Worm (Caenorhabditis elegans) whole organism, young adult: ENCODE results near the gene kin-20.

Experiments used
- B0261.1 ChIP-seq: sonication (generic microtip); optimal IDR thresholded peaks from 2 replicates; lab custom pipeline; 2016; ENCODE audit warnings: mild to moderate bottlenecking, missing genetic modification characterization, moderate library complexity, missing compliant biosample characterization
- D2030.7 ChIP-seq: fragments of 200-800 bp; sonication (Bioruptor generic); IDR thresholded peaks from 2 replicates; pipeline ENCODE4 v1.3.6; 2022; ENCODE audit warnings: missing genetic modification reagents, missing genetic modification characterization, missing compliant biosample characterization
- F33H1.4 ChIP-seq: fragments of 200-800 bp; sonication (Bioruptor generic); IDR thresholded peaks from 2 replicates; pipeline ENCODE4 v1.3.6; 2022; ENCODE audit warnings: missing genetic modification reagents, missing genetic modification characterization, missing compliant biosample characterization
- F52B5.7 ChIP-seq: sonication (generic microtip); optimal IDR thresholded peaks from 2 replicates; lab custom pipeline; 2016; ENCODE audit warnings: mild to moderate bottlenecking, missing genetic modification characterization, missing compliant biosample characterization
- F57A8.1 ChIP-seq: fragments of 200-800 bp; sonication (Bioruptor generic); optimal IDR thresholded peaks from 2 replicates; lab custom pipeline; 2018; ENCODE audit warnings: mild to moderate bottlenecking, missing genetic modification characterization, moderate library complexity, missing compliant biosample characterization
- F57C9.4 ChIP-seq: sonication (generic microtip); optimal IDR thresholded peaks from 2 replicates; lab custom pipeline; 2017; ENCODE audit warnings: mild to moderate bottlenecking, missing genetic modification characterization, missing compliant biosample characterization
- T07F8.4 ChIP-seq: sonication (generic microtip); optimal IDR thresholded peaks from 2 replicates; lab custom pipeline; 2016; ENCODE audit warnings: mild to moderate bottlenecking, missing genetic modification characterization, moderate library complexity, missing compliant biosample characterization
- Y53G8AR.9 ChIP-seq: fragments of 200-800 bp; sonication (Bioruptor generic); conservative IDR thresholded peaks from 2 replicates; pipeline ENCODE4 v1.3.6; 2022; ENCODE audit warnings: missing genetic modification reagents, missing genetic modification characterization, missing compliant biosample characterization
- ama-1 ChIP-seq, 3 experiments: fragments of 150-350 bp in 1 of 3; sonication (generic microtip) in 2 of 3; optimal IDR thresholded peaks; 2 replicates each; lab custom pipeline; 2014 to 2018; ENCODE audit warnings: missing biosample characterization in 2 of 3, missing genetic modification characterization in 2 of 3, missing genetic modification reagents in 2 of 3
- aptf-2 ChIP-seq: fragments of 200-800 bp; sonication (Bioruptor generic); conservative IDR thresholded peaks from 2 replicates; pipeline ENCODE4 v1.3.6; 2022; ENCODE audit warnings: missing genetic modification reagents, missing genetic modification characterization, missing compliant biosample characterization
- atf-7 ChIP-seq: sonication (generic microtip); optimal IDR thresholded peaks from 2 replicates; lab custom pipeline; 2017; ENCODE audit warnings: mild to moderate bottlenecking, missing genetic modification characterization, missing compliant biosample characterization
- ceh-40 ChIP-seq: fragments of 200-800 bp; sonication (Bioruptor generic); IDR thresholded peaks from 2 replicates; pipeline ENCODE4 v1.3.6; 2022; ENCODE audit warnings: missing genetic modification characterization, missing compliant biosample characterization
- die-1 ChIP-seq: sonication (generic microtip); optimal IDR thresholded peaks from 2 replicates; lab custom pipeline; 2016; ENCODE audit warnings: missing genotype, mild to moderate bottlenecking, missing genetic modification characterization, missing compliant biosample characterization
- dox-1 ChIP-seq: fragments of 200-800 bp; sonication (Bioruptor generic); IDR thresholded peaks from 2 replicates; pipeline ENCODE4 v1.3.6; 2022; ENCODE audit warnings: missing genetic modification reagents, missing genetic modification characterization, missing compliant biosample characterization
- ekl-4 ChIP-seq: fragments of 200-800 bp; sonication (Bioruptor generic); IDR thresholded peaks from 2 replicates; pipeline ENCODE4 v1.3.6; 2022; ENCODE audit warnings: missing genetic modification reagents, missing genetic modification characterization, missing compliant biosample characterization
- ets-4 ChIP-seq: fragments of 200-800 bp; sonication (Bioruptor generic); optimal IDR thresholded peaks from 2 replicates; lab custom pipeline; 2018; ENCODE audit warnings: mild to moderate bottlenecking, missing genetic modification characterization, missing compliant biosample characterization
- gei-17 ChIP-seq: fragments of 200-800 bp; sonication (Bioruptor generic); optimal IDR thresholded peaks from 2 replicates; lab custom pipeline; 2018; ENCODE audit warnings: mild to moderate bottlenecking, missing genetic modification characterization, missing compliant biosample characterization
- him-1 ChIP-seq: sonication (generic microtip); optimal IDR thresholded peaks from 2 replicates; lab custom pipeline; 2016; ENCODE audit warnings: missing genotype, missing genetic modification reagents, missing genetic modification characterization, missing compliant biosample characterization
- hmg-1.2 ChIP-seq: fragments of 200-800 bp; sonication (Bioruptor generic); IDR thresholded peaks from 2 replicates; pipeline ENCODE4 v1.3.6; 2022; ENCODE audit warnings: missing genetic modification reagents, missing genetic modification characterization, missing compliant biosample characterization
- lin-26 ChIP-seq: fragments of 200-800 bp; sonication (Bioruptor generic); IDR thresholded peaks from 2 replicates; pipeline ENCODE4 v1.3.6; 2022; ENCODE audit warnings: missing genetic modification reagents, missing genetic modification characterization, missing compliant biosample characterization
- lin-54 ChIP-seq: fragments of 200-800 bp; sonication (Bioruptor generic); optimal IDR thresholded peaks from 2 replicates; lab custom pipeline; 2018; ENCODE audit warnings: mild to moderate bottlenecking, missing genetic modification characterization, missing compliant biosample characterization
- lir-1 ChIP-seq: fragments of 200-800 bp; sonication (Bioruptor generic); conservative IDR thresholded peaks from 2 replicates; pipeline ENCODE4 v1.3.6; 2022; ENCODE audit warnings: missing genetic modification reagents, missing genetic modification characterization, missing compliant biosample characterization
- madf-3 ChIP-seq: fragments of 200-800 bp; sonication (Bioruptor generic); IDR thresholded peaks from 2 replicates; pipeline ENCODE4 v1.3.6; 2022; ENCODE audit warnings: missing genetic modification reagents, missing genetic modification characterization, missing compliant biosample characterization
- madf-6 ChIP-seq: fragments of 200-800 bp; sonication (Bioruptor generic); IDR thresholded peaks from 2 replicates; pipeline ENCODE4 v1.3.6; 2022; ENCODE audit warnings: missing genetic modification reagents, missing genetic modification characterization, missing compliant biosample characterization
- mes-4 ChIP-seq: sonication (generic microtip); optimal IDR thresholded peaks from 2 replicates; lab custom pipeline; 2016; ENCODE audit warnings: missing genotype, missing genetic modification characterization, missing compliant biosample characterization
- nhr-90 ChIP-seq: sonication (generic microtip); optimal IDR thresholded peaks from 2 replicates; lab custom pipeline; 2016; ENCODE audit warnings: missing genotype, mild to moderate bottlenecking, missing genetic modification characterization, missing compliant biosample characterization
- pbrm-1 ChIP-seq: fragments of 200-800 bp; sonication (Bioruptor generic); IDR thresholded peaks from 2 replicates; pipeline ENCODE4 v1.3.6; 2022; ENCODE audit warnings: missing genetic modification reagents, missing genetic modification characterization, missing compliant biosample characterization
- rcor-1 ChIP-seq: fragments of 200-800 bp; sonication (Bioruptor generic); IDR thresholded peaks from 2 replicates; pipeline ENCODE4 v1.3.6; 2022; ENCODE audit warnings: missing genetic modification reagents, missing genetic modification characterization, missing compliant biosample characterization
- repo-1 ChIP-seq: sonication (generic microtip); optimal IDR thresholded peaks from 2 replicates; lab custom pipeline; 2017; ENCODE audit warnings: mild to moderate bottlenecking, missing genetic modification characterization, missing compliant biosample characterization
- rpc-1 ChIP-seq, 2 experiments: fragments of 150-350 bp in 1 of 2; sonication (generic microtip) in 1 of 2; optimal IDR thresholded peaks; 2 replicates each; lab custom pipeline; 2014 to 2018; ENCODE audit warnings: missing biosample characterization in 1 of 2, missing genetic modification characterization in 1 of 2, missing genetic modification reagents in 1 of 2, missing genotype in 1 of 2
- snpc-1.3 ChIP-seq: sonication (generic microtip); optimal IDR thresholded peaks from 2 replicates; lab custom pipeline; 2017; ENCODE audit warnings: missing genetic modification characterization, mild to moderate bottlenecking, missing compliant biosample characterization, antibody characterized with exemption, moderate library complexity, missing genotype, missing genetic modification reagents; ENCODE audit not compliant: insufficient read depth
- snpc-3.4 ChIP-seq: sonication (generic microtip); optimal IDR thresholded peaks from 2 replicates; lab custom pipeline; 2017; ENCODE audit warnings: missing genetic modification characterization, mild to moderate bottlenecking, missing compliant biosample characterization, antibody characterized with exemption, moderate library complexity, missing genotype, missing genetic modification reagents
- snpc-4 ChIP-seq, 5 experiments: fragments of 150-350 bp in 1 of 5; sonication (generic microtip) in 4 of 5; optimal IDR thresholded peaks; 2 replicates each; lab custom pipeline; 2014 to 2018; ENCODE audit warnings: missing genetic modification characterization in 5 of 5, missing biosample characterization in 3 of 5, antibody characterized with exemption in 2 of 5, mild to moderate bottlenecking in 2 of 5, missing compliant biosample characterization in 2 of 5, missing genotype in 2 of 5, moderate library complexity in 2 of 5, missing genetic modification reagents in 1 of 5
- sptf-2 ChIP-seq: fragments of 200-800 bp; sonication (Bioruptor generic); optimal IDR thresholded peaks from 2 replicates; lab custom pipeline; 2018; ENCODE audit warnings: mild to moderate bottlenecking, missing genetic modification characterization, missing compliant biosample characterization
- tbp1 ChIP-seq: fragments of 200-800 bp; sonication (Bioruptor generic); optimal IDR thresholded peaks from 2 replicates; lab custom pipeline; 2018; ENCODE audit warnings: mild to moderate bottlenecking, missing genetic modification characterization, missing compliant biosample characterization
- tlf-1 ChIP-seq: fragments of 200-800 bp; sonication (Bioruptor generic); optimal IDR thresholded peaks from 2 replicates; lab custom pipeline; 2018; ENCODE audit warnings: mild to moderate bottlenecking, missing genetic modification characterization, missing compliant biosample characterization
- zim-3 ChIP-seq: sonication (generic microtip); optimal IDR thresholded peaks from 2 replicates; lab custom pipeline; 2017; ENCODE audit warnings: mild to moderate bottlenecking, missing genetic modification characterization, moderate library complexity, missing compliant biosample characterization
- ztf-18 ChIP-seq: sonication (generic microtip); optimal IDR thresholded peaks from 2 replicates; lab custom pipeline; 2016; ENCODE audit warnings: missing genotype, mild to moderate bottlenecking, missing genetic modification characterization, missing compliant biosample characterization
- ztf-22 ChIP-seq: fragments of 200-800 bp; sonication (Bioruptor generic); optimal IDR thresholded peaks from 2 replicates; lab custom pipeline; 2018; ENCODE audit warnings: mild to moderate bottlenecking, missing genetic modification characterization, moderate library complexity, missing compliant biosample characterization
- ztf-25 ChIP-seq: fragments of 200-800 bp; sonication (Bioruptor generic); IDR thresholded peaks from 2 replicates; pipeline ENCODE4 v1.3.6; 2022; ENCODE audit warnings: missing genetic modification reagents, missing genetic modification characterization, missing compliant biosample characterization
- ztf-28 ChIP-seq: fragments of 200-800 bp; sonication (Bioruptor generic); IDR thresholded peaks from 2 replicates; pipeline ENCODE4 v1.3.6; 2022; ENCODE audit warnings: missing genetic modification reagents, missing genetic modification characterization, missing compliant biosample characterization

The kin-20 gene

DNA sequence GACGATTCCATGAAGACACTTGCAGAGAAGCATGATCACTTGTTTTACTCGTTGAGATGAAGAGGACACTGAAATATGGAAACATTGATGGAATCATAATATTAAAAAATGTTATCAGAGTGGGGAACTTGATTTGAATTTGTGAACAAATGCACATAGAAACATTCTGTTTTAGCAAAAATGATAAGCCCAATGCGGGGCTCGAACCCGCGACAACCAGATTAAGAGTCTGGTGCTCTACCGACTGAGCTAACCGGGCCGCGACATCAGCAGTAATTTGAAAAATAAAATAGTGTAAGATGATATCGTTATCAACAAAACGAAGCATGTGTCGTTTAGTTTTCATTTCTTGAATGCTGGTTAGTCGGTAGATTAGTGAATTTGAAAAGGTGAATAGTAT lies 36.4 kb downstream of the kin-20 start (continued):
- TF ChIP-seq tlf-1 (GFP tag; lab: Kevin White, UChicago) (no peak), tbp1 (GFP tag; lab: Kevin White, UChicago) (peak; percentile 86), gei-17 (GFP tag; lab: Kevin White, UChicago) (no peak), Y53G8AR.9 (GFP tag; lab: Robert Waterston, UW) (no peak), snpc-4 (GFP tag; optimal IDR thresholded peaks at IDR 0.05; lab: Kevin White, UChicago) (peak; percentile 47), snpc-4 (tag; optimal IDR thresholded peaks at IDR 0.05; lab: Kevin White, UChicago) (peak in 3 of 4 experiments; percentile 1 to 66 (median 31)), atf-7 (tag; lab: Kevin White, UChicago) (no peak), ztf-28 (no peak), madf-3 (GFP tag; lab: Robert Waterston, UW) (no peak), madf-6 (GFP tag; lab: Robert Waterston, UW) (no peak), F57C9.4 (tag; lab: Kevin White, UChicago) (no peak), hmg-1.2 (GFP tag; lab: Robert Waterston, UW) (peak; percentile 47), ets-4 (GFP tag; lab: Kevin White, UChicago) (no peak), T07F8.4 (tag; lab: Kevin White, UChicago) (no peak), ekl-4 (GFP tag; lab: Robert Waterston, UW) (no peak), pbrm-1 (peak; percentile 56; the same call in 1 of the 2 replicates), lin-26 (GFP tag; lab: Robert Waterston, UW) (peak; percentile 86), mes-4 (tag; lab: Kevin White, UChicago) (no peak), lin-54 (GFP tag; lab: Kevin White, UChicago) (peak; percentile 39), ztf-25 (0 out of 2 replicates have a peak, but pooled peaks have one; percentile 57), him-1 (tag; lab: Kevin White, UChicago) (peak; percentile 65), ceh-40 (GFP tag; lab: Robert Waterston, UW) (0 out of 2 replicates have a peak, but pooled peaks have one; percentile 53), ztf-22 (GFP tag; lab: Kevin White, UChicago) (no peak), snpc-1.3 (tag; lab: Kevin White, UChicago) (peak; percentile 51), rcor-1 (GFP tag; lab: Robert Waterston, UW) (0 out of 2 replicates have a peak, but pooled peaks have one; percentile 18), aptf-2 (GFP tag; lab: Robert Waterston, UW) (no peak), F33H1.4 (no peak), lir-1 (GFP tag; lab: Robert Waterston, UW) (no peak), B0261.1 (peak; percentile 66), dox-1 (GFP tag; lab: Robert Waterston, UW) (peak; percentile 61), ztf-18 (tag; lab: Kevin White, UChicago) (peak; percentile 37), D2030.7 (GFP tag; lab: Robert Waterston, UW) (peak; percentile 34; the same call in 1 of the 2 replicates), die-1 (peak; percentile 82), sptf-2 (GFP tag; lab: Kevin White, UChicago) (no peak), F52B5.7 (tag; lab: Kevin White, UChicago) (peak; percentile 14), zim-3 (tag; lab: Kevin White, UChicago) (no peak), nhr-90 (tag; lab: Kevin White, UChicago) (peak; percentile 53), repo-1 (tag; lab: Kevin White, UChicago) (no peak), snpc-3.4 (no peak), F57A8.1 (GFP tag; lab: Kevin White, UChicago) (peak; percentile 18), ama-1 (optimal IDR thresholded peaks at IDR 0.05; lab: Kevin White, UChicago) (no peak), ama-1 (GFP tag; optimal IDR thresholded peaks at IDR 0.05; lab: Kevin White, UChicago) (peak in 1 of 2 experiments; percentile 25), rpc-1 (optimal IDR thresholded peaks at IDR 0.05; lab: Kevin White, UChicago) (peak; percentile 66), rpc-1 (tag; optimal IDR thresholded peaks at IDR 0.05; lab: Kevin White, UChicago) (peak; percentile 87)
